Worm (Caenorhabditis elegans) whole organism, mixed stage, embryonic: ENCODE measurements around the gene F57C7.4.
A peak's percentile ranks its signal among the peaks of the same experiment; 100 is the strongest.

Source experiments
- mep-1 ChIP-seq: fragments of 150-350 bp; optimal IDR thresholded peaks from 2 replicates; lab custom pipeline; 2017; ENCODE audit warnings: missing biosample characterization, missing genetic modification reagents, missing genetic modification characterization, inconsistent platforms
- nhr-237 ChIP-seq: fragments of 150-350 bp; optimal IDR thresholded peaks from 2 replicates; lab custom pipeline; 2014; ENCODE audit warnings: missing biosample characterization, missing genetic modification characterization
- nhr-28 ChIP-seq: fragments of 150-350 bp; optimal IDR thresholded peaks from 2 replicates; lab custom pipeline; 2014; ENCODE audit warnings: missing biosample characterization, missing genetic modification characterization
- ztf-11 ChIP-seq: fragments of 150-350 bp; optimal IDR thresholded peaks from 2 replicates; lab custom pipeline; 2014; ENCODE audit warnings: missing biosample characterization, missing genetic modification characterization

DNA sequence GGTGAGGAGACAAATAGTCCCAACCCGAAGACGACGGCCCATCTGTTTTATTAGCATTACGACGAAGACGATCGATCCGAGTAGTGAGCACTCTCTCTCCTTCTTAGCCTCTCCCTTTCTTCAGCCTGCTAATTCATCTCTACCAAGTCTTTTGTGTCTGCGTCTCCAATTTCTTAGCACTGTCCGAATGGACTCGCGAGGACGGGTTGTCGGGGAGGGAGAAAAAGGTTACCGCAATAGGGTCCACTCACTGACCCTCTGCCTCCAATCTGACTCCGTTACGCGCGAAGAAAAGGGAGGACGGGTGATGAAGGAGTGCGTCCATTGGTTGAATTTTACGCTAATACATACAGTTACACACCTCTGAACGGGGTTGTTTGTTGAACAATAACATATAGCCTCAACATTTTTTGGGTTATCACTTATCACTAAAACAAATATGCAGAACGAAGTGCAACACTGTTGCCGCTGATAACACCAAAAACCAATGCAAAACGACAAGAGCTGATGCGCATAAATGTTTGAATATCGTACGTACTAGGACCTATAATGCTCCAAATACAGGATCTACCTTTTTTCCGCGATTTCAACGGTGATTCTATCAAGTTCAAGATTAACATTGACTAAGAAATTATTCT lies 8.3 kb upstream of the F57C7.4 start:
- TF ChIP-seq nhr-28 (no peak), mep-1 (tag; lab: Kevin White, UChicago) (no peak), ztf-11 (tag; lab: Kevin White, UChicago) (peak; percentile 28), nhr-237 (no peak)
